Worm (Caenorhabditis elegans) whole organism, L2 larva: ENCODE data around the gene Y46H3C.5.

Experiments
- R02D3.7 ChIP-seq: fragments of 150-350 bp; optimal IDR thresholded peaks from 2 replicates; lab custom pipeline; 2014; ENCODE audit warnings: missing biosample characterization, missing genetic modification characterization
- ZK546.5 ChIP-seq: sonication (generic microtip); optimal IDR thresholded peaks from 2 replicates; lab custom pipeline; 2017; ENCODE audit warnings: missing biosample characterization, missing genetic modification characterization
- ama-1 ChIP-seq: fragments of 150-350 bp; optimal IDR thresholded peaks from 2 replicates; lab custom pipeline; 2018; ENCODE audit warnings: inconsistent platforms
- ceh-16 ChIP-seq: fragments of 150-350 bp; optimal IDR thresholded peaks from 2 replicates; lab custom pipeline; 2014; ENCODE audit warnings: missing biosample characterization, missing genetic modification characterization
- dmd-4 ChIP-seq: sonication (generic microtip); optimal IDR thresholded peaks from 2 replicates; lab custom pipeline; 2017; ENCODE audit warnings: missing biosample characterization, missing genetic modification characterization
- egl-27 ChIP-seq: sonication (generic microtip); optimal IDR thresholded peaks from 3 replicates; lab custom pipeline; 2017; ENCODE audit warnings: missing biosample characterization, missing genetic modification reagents, missing genetic modification characterization
- elt-3 ChIP-seq: sonication (generic microtip); optimal IDR thresholded peaks from 2 replicates; lab custom pipeline; 2017; ENCODE audit warnings: missing biosample characterization, missing genetic modification characterization
- fos-1 ChIP-seq: fragments of 150-350 bp; optimal IDR thresholded peaks from 2 replicates; lab custom pipeline; 2014; ENCODE audit warnings: missing biosample characterization, missing genetic modification characterization
- lsy-2 ChIP-seq, 2 experiments: fragments of 150-350 bp in 1 of 2; sonication (generic microtip) in 1 of 2; optimal IDR thresholded peaks; 2 replicates each; lab custom pipeline; 2014 to 2017; ENCODE audit warnings: missing biosample characterization in 2 of 2, missing genetic modification characterization in 2 of 2
- mbf-1 ChIP-seq: sonication (generic microtip); optimal IDR thresholded peaks from 2 replicates; lab custom pipeline; 2017; ENCODE audit warnings: missing biosample characterization, missing genetic modification characterization
- mdl-1 ChIP-seq, 2 experiments: fragments of 150-350 bp in 1 of 2; sonication (generic microtip) in 1 of 2; optimal IDR thresholded peaks; 2 replicates each; lab custom pipeline; 2017; ENCODE audit warnings: missing biosample characterization in 2 of 2, missing genetic modification characterization in 2 of 2
- nhr-10 ChIP-seq: sonication (generic microtip); optimal IDR thresholded peaks from 2 replicates; lab custom pipeline; 2017; ENCODE audit warnings: missing biosample characterization, missing genetic modification characterization
- nhr-11 ChIP-seq: fragments of 150-350 bp; optimal IDR thresholded peaks from 2 replicates; lab custom pipeline; 2014; ENCODE audit warnings: missing biosample characterization, missing genetic modification characterization
- nhr-12 ChIP-seq: fragments of 150-350 bp; optimal IDR thresholded peaks from 2 replicates; lab custom pipeline; 2014; ENCODE audit warnings: missing biosample characterization, missing genetic modification characterization

- TF ChIP-seq nhr-12 (no peak), ama-1 (lab: Kevin White, UChicago) (no peak), mdl-1 (tag; optimal IDR thresholded peaks at IDR 0.05; lab: Kevin White, UChicago) (no peak), fos-1 (tag; lab: Kevin White, UChicago) (no peak), nhr-10 (tag; lab: Kevin White, UChicago) (no peak), nhr-11 (tag; lab: Kevin White, UChicago) (no peak), R02D3.7 (tag; lab: Kevin White, UChicago) (no peak), elt-3 (tag; lab: Kevin White, UChicago) (no peak), ceh-16 (tag; lab: Kevin White, UChicago) (no peak), dmd-4 (tag; lab: Kevin White, UChicago) (no peak), lsy-2 (tag; optimal IDR thresholded peaks at IDR 0.05; lab: Kevin White, UChicago) (no peak), egl-27 (tag; lab: Kevin White, UChicago) (no peak), ZK546.5 (no peak), mbf-1 (tag; lab: Kevin White, UChicago) (no peak)
Measured at ce11 chrV:1668216-1668615, 24.1 kb downstream of the Y46H3C.5 start, which contains the start of gene irld-42.
